Fruit fly (Drosophila melanogaster) whole organism, embryonic: ENCODE data around the gene frm.

Experiments
- Bgb ChIP-seq: fragments of 200-800 bp; sonication (Bioruptor generic); IDR thresholded peaks from 2 replicates; pipeline ENCODE4 v1.3.6; 2022; ENCODE audit warnings: missing biosample characterization, missing genetic modification characterization; ENCODE audit not compliant: partially characterized antibody
- CG10462 ChIP-seq: fragments of 200-800 bp; sonication (Bioruptor generic); optimal IDR thresholded peaks from 2 replicates; lab custom pipeline; 2016; ENCODE audit warnings: missing biosample characterization, missing genetic modification characterization
- CG10565 ChIP-seq: fragments of 200-800 bp; sonication (Bioruptor generic); optimal IDR thresholded peaks from 3 replicates; lab custom pipeline; 2016; ENCODE audit warnings: missing biosample characterization, mild to moderate bottlenecking, missing genetic modification characterization
- CG10959 ChIP-seq: fragments of 200-800 bp; sonication (Bioruptor generic); IDR thresholded peaks from 2 replicates; pipeline ENCODE4 v1.3.6; 2022; ENCODE audit warnings: missing biosample characterization, missing genetic modification characterization
- CG11085 ChIP-seq: fragments of 200-800 bp; sonication (Bioruptor generic); IDR thresholded peaks from 2 replicates; pipeline ENCODE4 v1.3.6; 2022; ENCODE audit warnings: missing biosample characterization, missing genetic modification characterization
- CG11093 ChIP-seq: fragments of 200-800 bp; sonication (Bioruptor generic); IDR thresholded peaks from 3 replicates; pipeline ENCODE4 v1.3.6; 2022; ENCODE audit warnings: missing biosample characterization, missing genetic modification characterization
- CG12659 ChIP-seq: fragments of 200-800 bp; sonication (Bioruptor generic); optimal IDR thresholded peaks from 3 replicates; lab custom pipeline; 2017; ENCODE audit warnings: mild to moderate bottlenecking, missing biosample characterization, missing genetic modification reagents, missing genetic modification characterization
- CG13287 ChIP-seq: fragments of 200-800 bp; sonication (Bioruptor generic); IDR thresholded peaks from 2 replicates; pipeline ENCODE4 v1.3.6; 2022; ENCODE audit warnings: missing biosample characterization, missing genetic modification characterization; ENCODE audit not compliant: partially characterized antibody
- CG14667 ChIP-seq: fragments of 200-800 bp; sonication (Bioruptor generic); IDR thresholded peaks from 2 replicates; pipeline ENCODE4 v1.3.6; 2022; ENCODE audit warnings: missing biosample characterization, missing genetic modification characterization
- CG1529 ChIP-seq: fragments of 200-800 bp; sonication (Bioruptor generic); optimal IDR thresholded peaks from 3 replicates; lab custom pipeline; 2018; ENCODE audit warnings: missing biosample characterization, missing genetic modification characterization
- CG17361 ChIP-seq: fragments of 200-800 bp; sonication (Bioruptor generic); IDR thresholded peaks from 3 replicates; pipeline ENCODE4 v1.3.6; 2022; ENCODE audit warnings: missing biosample characterization, missing genetic modification characterization
- CG1792 ChIP-seq: fragments of 200-800 bp; sonication (Bioruptor generic); optimal IDR thresholded peaks from 2 replicates; lab custom pipeline; 2016; ENCODE audit warnings: missing biosample characterization, missing genetic modification characterization
- CG18262 ChIP-seq: fragments of 200-800 bp; optimal IDR thresholded peaks from 3 replicates; lab custom pipeline; 2019; ENCODE audit warnings: missing biosample characterization, mild to moderate bottlenecking, missing genetic modification characterization, moderate library complexity
- CG31365 ChIP-seq: fragments of 200-800 bp; sonication (Bioruptor generic); optimal IDR thresholded peaks from 2 replicates; lab custom pipeline; 2018; ENCODE audit warnings: missing biosample characterization, mild to moderate bottlenecking, missing genetic modification characterization
- CG4707 ChIP-seq: fragments of 200-800 bp; sonication (Bioruptor generic); optimal IDR thresholded peaks from 2 replicates; lab custom pipeline; 2018; ENCODE audit warnings: missing biosample characterization, mild to moderate bottlenecking, missing genetic modification characterization, moderate library complexity
- CG7357 ChIP-seq: fragments of 200-800 bp; sonication (Bioruptor generic); IDR thresholded peaks from 3 replicates; pipeline ENCODE4 v1.3.6; 2022; ENCODE audit warnings: missing biosample characterization, missing genetic modification characterization
- CG7839 ChIP-seq: fragments of 200-800 bp; sonication (Bioruptor generic); optimal IDR thresholded peaks from 3 replicates; lab custom pipeline; 2018; ENCODE audit warnings: missing biosample characterization, mild to moderate bottlenecking, missing genetic modification characterization, moderate library complexity
- CG9817 ChIP-seq: fragments of 200-800 bp; sonication (Bioruptor generic); optimal IDR thresholded peaks from 2 replicates; lab custom pipeline; 2018; ENCODE audit warnings: missing biosample characterization, mild to moderate bottlenecking, missing genetic modification characterization, moderate library complexity
- Camta ChIP-seq: fragments of 200-800 bp; sonication (Bioruptor generic); optimal IDR thresholded peaks from 2 replicates; lab custom pipeline; 2016; ENCODE audit warnings: missing biosample characterization, missing genetic modification characterization
- Chrac-16 ChIP-seq: fragments of 200-800 bp; sonication (Bioruptor generic); optimal IDR thresholded peaks from 3 replicates; lab custom pipeline; 2016; ENCODE audit warnings: missing biosample characterization, missing genetic modification characterization
- Ets65A ChIP-seq: fragments of 200-800 bp; sonication (Bioruptor generic); peaks from one replicate; lab custom pipeline; 2016; ENCODE audit warnings: missing biosample characterization, missing genetic modification characterization
- Hmr ChIP-seq: fragments of 200-800 bp; sonication (Bioruptor generic); optimal IDR thresholded peaks from 3 replicates; lab custom pipeline; 2017; ENCODE audit warnings: mild to moderate bottlenecking, missing biosample characterization, missing genetic modification reagents, missing genetic modification characterization
- Hr39 ChIP-seq: fragments of >200 bp; optimal IDR thresholded peaks from 2 replicates; lab custom pipeline; 2017
- Lhr ChIP-seq: fragments of 200-800 bp; sonication (Bioruptor generic); optimal IDR thresholded peaks from 3 replicates; lab custom pipeline; 2017; ENCODE audit warnings: mild to moderate bottlenecking, missing biosample characterization, missing genetic modification reagents, missing genetic modification characterization
- Max ChIP-seq: fragments of 200-800 bp; sonication (Bioruptor generic); optimal IDR thresholded peaks from 2 replicates; lab custom pipeline; 2016; ENCODE audit warnings: missing biosample characterization, mild to moderate bottlenecking, missing genetic modification characterization
- Opbp ChIP-seq: fragments of 200-800 bp; sonication (Bioruptor generic); IDR thresholded peaks from 3 replicates; pipeline ENCODE4 v1.3.6; 2022; ENCODE audit warnings: missing biosample characterization, missing genetic modification characterization; ENCODE audit not compliant: partially characterized antibody
- Taf1 ChIP-seq: fragments of 200-800 bp; sonication (Bioruptor generic); IDR thresholded peaks from 2 replicates; pipeline ENCODE4 v1.3.6; 2022; ENCODE audit warnings: missing biosample characterization, missing genetic modification characterization
- Vsx1 ChIP-seq: fragments of 200-800 bp; sonication (Bioruptor generic); optimal IDR thresholded peaks from 2 replicates; lab custom pipeline; 2017; ENCODE audit warnings: missing biosample characterization, mild to moderate bottlenecking, missing genetic modification characterization, missing genetic modification reagents
- amos ChIP-seq: fragments of 200-800 bp; sonication (Bioruptor generic); IDR thresholded peaks from 2 replicates; pipeline ENCODE4 v1.3.6; 2022; ENCODE audit warnings: missing biosample characterization, missing genetic modification characterization; ENCODE audit not compliant: partially characterized antibody
- ap ChIP-seq: fragments of 200-800 bp; sonication (Bioruptor generic); IDR thresholded peaks from 2 replicates; pipeline ENCODE4 v1.3.6; 2022; ENCODE audit warnings: missing biosample characterization, missing genetic modification characterization
- bowl ChIP-seq: fragments of 200-800 bp; sonication (Bioruptor generic); IDR thresholded peaks from 2 replicates; pipeline ENCODE4 v1.3.6; 2022; ENCODE audit warnings: missing biosample characterization, missing genetic modification characterization
- cad ChIP-seq: fragments of >200 bp; optimal IDR thresholded peaks from 2 replicates; lab custom pipeline; 2017; ENCODE audit warnings: missing biosample characterization, missing genetic modification characterization
- cg ChIP-seq: fragments of 200-800 bp; sonication (Bioruptor generic); optimal IDR thresholded peaks from 3 replicates; lab custom pipeline; 2019; ENCODE audit warnings: missing biosample characterization, mild to moderate bottlenecking, missing genetic modification characterization, moderate library complexity
- dati ChIP-seq: fragments of 200-800 bp; sonication (Bioruptor generic); IDR thresholded peaks from 2 replicates; pipeline ENCODE4 v1.3.6; 2022; ENCODE audit warnings: missing biosample characterization, missing genetic modification characterization
- dmrt99B ChIP-seq: fragments of 200-800 bp; sonication (Bioruptor generic); optimal IDR thresholded peaks from 2 replicates; lab custom pipeline; 2018; ENCODE audit warnings: missing biosample characterization, mild to moderate bottlenecking, missing genetic modification characterization, moderate library complexity
- ems ChIP-seq: fragments of 200-800 bp; sonication (Bioruptor generic); optimal IDR thresholded peaks from 3 replicates; lab custom pipeline; 2016; ENCODE audit warnings: missing biosample characterization, missing genetic modification characterization
- fd64A ChIP-seq: fragments of 200-800 bp; sonication (Bioruptor generic); optimal IDR thresholded peaks from 3 replicates; lab custom pipeline; 2018; ENCODE audit warnings: missing biosample characterization, mild to moderate bottlenecking, missing genetic modification characterization
- fd96Cb ChIP-seq: fragments of 200-800 bp; sonication (Bioruptor generic); optimal IDR thresholded peaks from 2 replicates; lab custom pipeline; 2018; ENCODE audit warnings: missing biosample characterization, mild to moderate bottlenecking, missing genetic modification characterization, moderate library complexity
- fru ChIP-seq: fragments of >200 bp; optimal IDR thresholded peaks from 2 replicates; lab custom pipeline; 2017
- grau ChIP-seq: fragments of 200-800 bp; optimal IDR thresholded peaks from 3 replicates; lab custom pipeline; 2019; ENCODE audit warnings: missing biosample characterization, mild to moderate bottlenecking, missing genetic modification characterization, moderate library complexity
- kni ChIP-seq: fragments of 200-800 bp; sonication (Bioruptor generic); optimal IDR thresholded peaks from 3 replicates; lab custom pipeline; 2017; ENCODE audit warnings: mild to moderate bottlenecking, missing biosample characterization, missing genetic modification reagents, missing genetic modification characterization
- lab ChIP-seq: fragments of 200-800 bp; sonication (Bioruptor generic); optimal IDR thresholded peaks from 3 replicates; lab custom pipeline; 2017; ENCODE audit warnings: missing biosample characterization, missing genetic modification characterization, mild to moderate bottlenecking, moderate library complexity, missing genetic modification reagents
- lilli ChIP-seq: fragments of 200-800 bp; sonication (Bioruptor generic); optimal IDR thresholded peaks from 3 replicates; lab custom pipeline; 2016; ENCODE audit warnings: missing biosample characterization, missing genetic modification characterization
- nerfin-1 ChIP-seq: fragments of 200-800 bp; sonication (Bioruptor generic); optimal IDR thresholded peaks from 3 replicates; lab custom pipeline; 2019; ENCODE audit warnings: missing biosample characterization, mild to moderate bottlenecking, missing genetic modification characterization, moderate library complexity
- pfk ChIP-seq: fragments of 200-800 bp; sonication (Bioruptor generic); optimal IDR thresholded peaks from 2 replicates; lab custom pipeline; 2018; ENCODE audit warnings: missing biosample characterization, mild to moderate bottlenecking, missing genetic modification characterization, moderate library complexity
- pho ChIP-seq: fragments of 200-800 bp; sonication (Bioruptor generic); optimal IDR thresholded peaks from 2 replicates; lab custom pipeline; 2016; ENCODE audit warnings: missing biosample characterization, missing genetic modification characterization
- sug ChIP-seq: fragments of 200-800 bp; optimal IDR thresholded peaks from 2 replicates; lab custom pipeline; 2019; ENCODE audit warnings: missing biosample characterization, mild to moderate bottlenecking, missing genetic modification characterization, moderate library complexity
- tup ChIP-seq: fragments of 200-800 bp; sonication (Bioruptor generic); optimal IDR thresholded peaks from 2 replicates; lab custom pipeline; 2016; ENCODE audit warnings: missing biosample characterization, mild to moderate bottlenecking, missing genetic modification characterization, moderate library complexity
- tx ChIP-seq: fragments of 200-800 bp; sonication (Bioruptor generic); optimal IDR thresholded peaks from 2 replicates; lab custom pipeline; 2016; ENCODE audit warnings: missing biosample characterization, missing genetic modification characterization
- unpg ChIP-seq: fragments of 200-800 bp; sonication (Bioruptor generic); optimal IDR thresholded peaks from 3 replicates; lab custom pipeline; 2018; ENCODE audit warnings: missing biosample characterization, mild to moderate bottlenecking, missing genetic modification characterization, moderate library complexity
- vnd ChIP-seq: fragments of 200-800 bp; sonication (Bioruptor generic); IDR thresholded peaks from 3 replicates; pipeline ENCODE4 v1.3.6; 2022; ENCODE audit warnings: missing biosample characterization, missing genetic modification characterization; ENCODE audit not compliant: partially characterized antibody

Gene frm

DNA sequence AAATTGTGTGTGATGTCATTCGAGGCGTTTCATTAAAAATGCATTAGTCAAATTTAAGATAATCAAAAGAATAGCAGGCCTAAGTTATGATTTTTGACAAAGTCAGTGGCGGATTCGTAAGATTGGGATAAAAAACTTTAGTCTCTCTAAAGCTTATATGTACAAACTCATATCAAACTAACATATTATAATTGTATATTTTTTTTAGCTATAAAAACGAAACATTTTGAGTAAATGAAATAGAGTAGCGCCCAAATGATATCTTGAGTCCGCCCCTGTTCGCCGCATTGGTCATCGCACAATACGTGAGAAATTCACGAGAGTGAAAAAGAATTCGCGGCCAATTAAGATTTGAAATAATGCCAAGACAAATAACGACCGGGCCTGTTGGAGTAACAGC is 3.4 kb upstream of the frm start (continued):
- TF ChIP-seq nerfin-1 (tag; lab: Kevin White, UChicago) (no peak), CG11093 (GFP tag; lab: Robert Waterston, UW) (peak; percentile 49; the same call in 1 of the 3 replicates), CG1529 (GFP tag; lab: Kevin White, UChicago) (no peak), Max (GFP tag; lab: Kevin White, UChicago) (no peak), Lhr (no peak), amos (GFP tag; lab: Robert Waterston, UW) (no peak), CG14667 (GFP tag; lab: Robert Waterston, UW) (peak; percentile 71), CG4707 (GFP tag; lab: Kevin White, UChicago) (no peak), cad (GFP tag; lab: Kevin White, UChicago) (no peak), CG13287 (GFP tag; lab: Robert Waterston, UW) (no peak), Camta (GFP tag; lab: Kevin White, UChicago) (no peak), kni (no peak), ap (no peak), grau (tag; lab: Kevin White, UChicago) (peak; percentile 63), tx (GFP tag; lab: Kevin White, UChicago) (no peak), tup (GFP tag; lab: Kevin White, UChicago) (no peak), CG17361 (GFP tag; lab: Robert Waterston, UW) (0 out of 3 replicates have a peak, but pooled peaks have one; percentile 31), CG18262 (tag; lab: Kevin White, UChicago) (peak; percentile 35), pfk (GFP tag; lab: Kevin White, UChicago) (no peak), sug (tag; lab: Kevin White, UChicago) (peak; percentile 31), CG10959 (no peak), CG9817 (tag; lab: Kevin White, UChicago) (peak; percentile 55), unpg (GFP tag; lab: Kevin White, UChicago) (peak; percentile 55), Chrac-16 (peak; percentile 46), ems (peak; percentile 46), CG10462 (GFP tag; lab: Kevin White, UChicago) (no peak), CG7357 (GFP tag; lab: Robert Waterston, UW) (peak; percentile 50; the same call in 2 of the 3 replicates), fru (no peak), CG12659 (GFP tag; lab: Kevin White, UChicago) (peak; percentile 36), cg (no peak), vnd (GFP tag; lab: Robert Waterston, UW) (no peak), CG10565 (GFP tag; lab: Kevin White, UChicago) (no peak), CG11085 (GFP tag; lab: Robert Waterston, UW) (0 out of 2 replicates have a peak, but pooled peaks have one; percentile 32), fd64A (no peak), fd96Cb (tag; lab: Kevin White, UChicago) (peak; percentile 51), Vsx1 (GFP tag; lab: Kevin White, UChicago) (no peak), CG31365 (no peak), Bgb (GFP tag; lab: Robert Waterston, UW) (no peak), pho (GFP tag; lab: Kevin White, UChicago) (no peak), Taf1 (GFP tag; lab: Robert Waterston, UW) (peak; percentile 62), dmrt99B (tag; lab: Kevin White, UChicago) (peak; percentile 46), Opbp (GFP tag; lab: Robert Waterston, UW) (no peak), dati (no peak), Hr39 (lab: Kevin White, UChicago) (no peak), CG1792 (no peak), lilli (GFP tag; lab: Kevin White, UChicago) (peak; percentile 56), lab (peak; percentile 67), bowl (no peak), CG7839 (tag; lab: Kevin White, UChicago) (peak; percentile 73), Hmr (GFP tag; lab: Kevin White, UChicago) (peak; percentile 43), Ets65A (no peak)
